Fruit fly (Drosophila melanogaster) Kc167 (cell line): ENCODE results near the gene CG9483.

ENCODE experiments used
- Myc ChIP-seq: fragments of >200 bp; optimal IDR thresholded peaks from 2 replicates; lab custom pipeline; 2017; ENCODE audit warnings: missing external identifiers
- Sin3A ChIP-seq: fragments of >200 bp; optimal IDR thresholded peaks from 2 replicates; lab custom pipeline; 2018; ENCODE audit warnings: missing external identifiers
- h ChIP-seq: fragments of >200 bp; optimal IDR thresholded peaks from 3 replicates; lab custom pipeline; 2018; ENCODE audit warnings: missing external identifiers
- insv ChIP-seq: fragments of >200 bp; optimal IDR thresholded peaks from 3 replicates; lab custom pipeline; 2018; ENCODE audit warnings: missing external identifiers
- psq ChIP-seq: fragments of >200 bp; optimal IDR thresholded peaks from 2 replicates; lab custom pipeline; 2017; ENCODE audit warnings: missing external identifiers
- ttk ChIP-seq: sonication (Bioruptor generic); optimal IDR thresholded peaks from 2 replicates; lab custom pipeline; 2017; ENCODE audit warnings: missing external identifiers

CG9483 gene

dm6 chr2L:8864564-8864963 is 2.0 kb upstream of the CG9483 start, which contains the start of gene CG32988:
Gene CG32988 (plus strand): TSS chr2L:8864864.
- TF ChIP-seq h (lab: Kevin White, UChicago) (no peak), ttk (lab: Kevin White, UChicago) (no peak), Myc (lab: Kevin White, UChicago) (no peak), insv (no peak), psq (lab: Kevin White, UChicago) (no peak), Sin3A (lab: Kevin White, UChicago) (no peak)

- TF ChIP-seq insv = no peak
- TF ChIP-seq Myc (lab: Kevin White, UChicago) = no peak
- no peak for TF ChIP-seq ttk (lab: Kevin White, UChicago)
These were observed 1.0 kb upstream of the CG9483 start, which contains the start of gene CG32983 for dm6 chr2L:8865550-8865949. Gene CG32983 (plus strand): TSS chr2L:8865850.

dm6 chr2L:8871677-8872076 is 5.1 kb downstream of the CG9483 start:
- TF ChIP-seq Sin3A (lab: Kevin White, UChicago) = no peak

- TF ChIP-seq insv (no peak), ttk (lab: Kevin White, UChicago) (no peak), Sin3A (lab: Kevin White, UChicago) (no peak)
These were observed 9.3 kb downstream of the CG9483 start for dm6 chr2L:8875835-8876234.

- TF ChIP-seq Myc (lab: Kevin White, UChicago) (no peak), ttk (lab: Kevin White, UChicago) (no peak), insv (no peak), h (lab: Kevin White, UChicago) (no peak), psq (lab: Kevin White, UChicago) (no peak), Sin3A (lab: Kevin White, UChicago) (no peak)
These were observed 12.8 kb downstream of the CG9483 start for dm6 chr2L:8879241-8879931.

dm6 chr2L:8881095-8881494 is 14.5 kb downstream of the CG9483 start:
- no peak for TF ChIP-seq Myc (lab: Kevin White, UChicago)
- no peak for TF ChIP-seq ttk (lab: Kevin White, UChicago)
- TF ChIP-seq insv = no peak

dm6 chr2L:8884102-8884501 is 17.5 kb downstream of the CG9483 start:
- TF ChIP-seq h (lab: Kevin White, UChicago) = no peak
- TF ChIP-seq Sin3A (lab: Kevin White, UChicago) = no peak
- TF ChIP-seq psq (lab: Kevin White, UChicago) = no peak
- TF ChIP-seq insv = no peak
- no peak for TF ChIP-seq ttk (lab: Kevin White, UChicago)
- no peak for TF ChIP-seq Myc (lab: Kevin White, UChicago)

- TF ChIP-seq Sin3A (lab: Kevin White, UChicago) = no peak
- TF ChIP-seq Myc (lab: Kevin White, UChicago) = no peak
- no peak for TF ChIP-seq ttk (lab: Kevin White, UChicago)
- no peak for TF ChIP-seq psq (lab: Kevin White, UChicago)
- no peak for TF ChIP-seq h (lab: Kevin White, UChicago)
- TF ChIP-seq insv = no peak
These were observed 21.6 kb downstream of the CG9483 start for dm6 chr2L:8888210-8888609.

dm6 chr2L:8888720-8889119 is 22.2 kb downstream of the CG9483 start:
- TF ChIP-seq ttk (lab: Kevin White, UChicago) = no peak

- TF ChIP-seq insv (no peak), Sin3A (lab: Kevin White, UChicago) (no peak), Myc (lab: Kevin White, UChicago) (no peak), h (lab: Kevin White, UChicago) (no peak), psq (lab: Kevin White, UChicago) (no peak), ttk (lab: Kevin White, UChicago) (no peak)
These were observed 24.6 kb downstream of the CG9483 start, which contains the start of gene CG42713 for dm6 chr2L:8891140-8891539. Gene CG42713 (plus strand): TSS chr2L:8891440.

dm6 chr2L:8894224-8894623 is 27.7 kb downstream of the CG9483 start:
- no peak for TF ChIP-seq insv
- no peak for TF ChIP-seq h (lab: Kevin White, UChicago)
- TF ChIP-seq ttk (lab: Kevin White, UChicago) = no peak
- TF ChIP-seq Myc (lab: Kevin White, UChicago) = no peak
- TF ChIP-seq Sin3A (lab: Kevin White, UChicago) = no peak
- no peak for TF ChIP-seq psq (lab: Kevin White, UChicago)

- TF ChIP-seq psq (lab: Kevin White, UChicago) (no peak), Sin3A (lab: Kevin White, UChicago) (no peak), ttk (lab: Kevin White, UChicago) (no peak), Myc (lab: Kevin White, UChicago) (no peak), insv (no peak), h (lab: Kevin White, UChicago) (no peak)
These were observed 31.6 kb downstream of the CG9483 start for dm6 chr2L:8897954-8898713.
